Worm (Caenorhabditis elegans) whole organism, L3 larva: ENCODE measurements around the gene mvk-1.

Source experiments
- aly-2 ChIP-seq: fragments of 150-350 bp; optimal IDR thresholded peaks from 2 replicates; lab custom pipeline; 2014; ENCODE audit warnings: missing biosample characterization, missing genetic modification characterization
- ama-1 ChIP-seq: fragments of 150-350 bp; optimal IDR thresholded peaks from 2 replicates; lab custom pipeline; 2018
- elt-3 ChIP-seq, 3 experiments: fragments of 150-350 bp in 1 of 3; sonication (generic microtip) in 2 of 3; optimal IDR thresholded peaks; 2 replicates in 2 of 3; 4 replicates in 1 of 3; lab custom pipeline; 2014 to 2017; ENCODE audit warnings: missing biosample characterization in 3 of 3, missing genetic modification characterization in 3 of 3
- fos-1 ChIP-seq: fragments of 150-350 bp; optimal IDR thresholded peaks from 2 replicates; lab custom pipeline; 2014; ENCODE audit warnings: missing biosample characterization, missing genetic modification characterization
- nfya-1 ChIP-seq: sonication (generic microtip); optimal IDR thresholded peaks from 2 replicates; lab custom pipeline; 2017; ENCODE audit warnings: missing genetic modification characterization, mild to moderate bottlenecking, missing compliant biosample characterization, antibody characterized with exemption, moderate library complexity; ENCODE audit not compliant: insufficient read depth
- nhr-237 ChIP-seq: fragments of 150-350 bp; optimal IDR thresholded peaks from 2 replicates; lab custom pipeline; 2014; ENCODE audit warnings: missing biosample characterization, missing genetic modification characterization
- nhr-25 ChIP-seq: sonication (generic microtip); optimal IDR thresholded peaks from 2 replicates; lab custom pipeline; 2017; ENCODE audit warnings: missing biosample characterization, missing genetic modification characterization
- nhr-76 ChIP-seq: fragments of 150-350 bp; sonication (generic microtip); optimal IDR thresholded peaks from 5 replicates; lab custom pipeline; 2014; ENCODE audit warnings: missing biosample characterization, missing genetic modification characterization

DNA sequence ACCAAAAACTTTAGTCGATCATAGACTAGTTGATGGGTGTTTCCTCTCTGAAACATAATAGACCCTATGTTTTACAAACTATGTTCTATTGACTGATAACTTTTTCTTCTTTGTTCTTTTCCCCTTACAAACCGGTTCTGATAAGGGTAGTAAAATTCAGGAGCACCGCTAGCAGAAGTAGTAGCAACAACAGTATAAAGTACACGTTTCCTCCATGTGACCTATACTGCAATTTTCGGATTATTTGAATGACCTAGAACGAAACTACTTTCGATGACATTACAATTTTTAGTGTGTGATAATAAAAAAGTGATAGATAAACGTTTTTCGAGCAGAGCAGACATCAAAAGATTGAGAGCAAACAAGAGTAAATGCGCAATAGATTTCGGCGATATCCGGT is 44.2 kb upstream of the mvk-1 start:
- TF ChIP-seq ama-1 (lab: Kevin White, UChicago) (no peak), nhr-76 (tag; lab: Kevin White, UChicago) (no peak), nhr-25 (tag; lab: Kevin White, UChicago) (no peak), fos-1 (tag; lab: Kevin White, UChicago) (no peak), elt-3 (tag; optimal IDR thresholded peaks at IDR 0.05; lab: Kevin White, UChicago) (no peak), nfya-1 (tag; lab: Kevin White, UChicago) (no peak), nhr-237 (tag; lab: Kevin White, UChicago) (no peak), aly-2 (tag; lab: Kevin White, UChicago) (no peak)
